Worm (Caenorhabditis elegans) whole organism, L3 larva: Measurements from ENCODE around the gene pwp-1.

ENCODE experiments used
- ama-1 ChIP-seq: fragments of 150-350 bp; optimal IDR thresholded peaks from 2 replicates; lab custom pipeline; 2018
- elt-1 ChIP-seq: fragments of 150-350 bp; optimal IDR thresholded peaks from 2 replicates; lab custom pipeline; 2014; ENCODE audit warnings: missing biosample characterization, missing genetic modification characterization
- elt-2 ChIP-seq: sonication (generic microtip); optimal IDR thresholded peaks from 2 replicates; lab custom pipeline; 2016; ENCODE audit warnings: missing genetic modification reagents, mild to moderate bottlenecking, missing genetic modification characterization, missing compliant biosample characterization
- hmg-11 ChIP-seq: sonication (generic microtip); optimal IDR thresholded peaks from 2 replicates; lab custom pipeline; 2016; ENCODE audit warnings: missing genetic modification characterization, missing compliant biosample characterization
- nfya-1 ChIP-seq: sonication (generic microtip); optimal IDR thresholded peaks from 2 replicates; lab custom pipeline; 2017; ENCODE audit warnings: missing genetic modification characterization, mild to moderate bottlenecking, missing compliant biosample characterization, antibody characterized with exemption, moderate library complexity; ENCODE audit not compliant: insufficient read depth
- unc-62 ChIP-seq: fragments of 150-350 bp; sonication (generic microtip); optimal IDR thresholded peaks from 4 replicates; lab custom pipeline; 2014; ENCODE audit warnings: missing biosample characterization, missing genetic modification reagents, missing genetic modification characterization

- TF ChIP-seq ama-1 (lab: Kevin White, UChicago) = no peak
- no peak for TF ChIP-seq nfya-1 (tag; lab: Kevin White, UChicago)
- TF ChIP-seq unc-62 = no peak
- TF ChIP-seq elt-2 (tag; lab: Kevin White, UChicago) = no peak
- no peak for TF ChIP-seq elt-1 (tag; lab: Kevin White, UChicago)
- no peak for TF ChIP-seq hmg-11 (tag; lab: Kevin White, UChicago)
These were observed 21.9 kb downstream of the pwp-1 start, which contains the start of gene cho-1 for ce11 chrIV:13214466-13214865.
